Fruit fly (Drosophila melanogaster): ENCODE results near the gene RabGGTb.

- TF ChIP-seq pan (optimal IDR thresholded peaks at IDR 0.05) (no peak), Rel (GFP tag; optimal IDR thresholded peaks at IDR 0.05) (no peak), Rel (tag; optimal IDR thresholded peaks at IDR 0.05) (no peak), br (GFP tag; optimal IDR thresholded peaks at IDR 0.05) (no peak), GATAd (GFP tag; optimal IDR thresholded peaks at IDR 0.05) (no peak), sv (GFP tag; optimal IDR thresholded peaks at IDR 0.05) (no peak), CG32264 (GFP tag; optimal IDR thresholded peaks at IDR 0.05) (no peak), OdsH (GFP tag; optimal IDR thresholded peaks at IDR 0.05) (no peak), Abd-B (GFP tag; optimal IDR thresholded peaks at IDR 0.05) (no peak), usp (GFP tag; optimal IDR thresholded peaks at IDR 0.05) (no peak), psq (GFP tag; optimal IDR thresholded peaks at IDR 0.05) (no peak), dl (GFP tag; optimal IDR thresholded peaks at IDR 0.05; ENCODE audit: insufficient read depth in 1 of 2, partially characterized antibody in 2 of 2) (no peak), dsf (GFP tag; optimal IDR thresholded peaks at IDR 0.05; ENCODE audit: borderline replicate concordance) (no peak), dmrt93B (GFP tag; optimal IDR thresholded peaks at IDR 0.05) (no peak), Hr83 (GFP tag; optimal IDR thresholded peaks at IDR 0.05; ENCODE audit: poor library complexity, severe bottlenecking) (no peak)
These were observed 6.5 kb upstream of the RabGGTb start for dm6 chr2L:2872309-2872932.
